Fruit fly (Drosophila melanogaster) whole organism, prepupa: ENCODE results near the gene ORMDL.

Experiments used
- Blimp-1 ChIP-seq: fragments of 200-800 bp; sonication (Bioruptor generic); optimal IDR thresholded peaks from 3 replicates; lab custom pipeline; 2017; ENCODE audit warnings: missing biosample characterization, missing genetic modification characterization, mild to moderate bottlenecking, moderate library complexity, missing genetic modification reagents
- CG1621 ChIP-seq: fragments of 200-800 bp; sonication (Bioruptor generic); optimal IDR thresholded peaks from 3 replicates; lab custom pipeline; 2018; ENCODE audit warnings: missing biosample characterization, mild to moderate bottlenecking, missing genetic modification characterization
- CG3919 ChIP-seq: fragments of 200-800 bp; sonication (Bioruptor generic); optimal IDR thresholded peaks from 3 replicates; lab custom pipeline; 2016; ENCODE audit warnings: missing biosample characterization, missing genetic modification characterization
- CG6163 ChIP-seq: fragments of 200-800 bp; sonication (Bioruptor generic); IDR thresholded peaks from 3 replicates; pipeline ENCODE4 v1.3.6; 2022; ENCODE audit warnings: missing biosample characterization, missing genetic modification characterization
- CG6854 ChIP-seq: fragments of 200-800 bp; sonication (Bioruptor generic); optimal IDR thresholded peaks from 2 replicates; lab custom pipeline; 2017; ENCODE audit warnings: missing biosample characterization, mild to moderate bottlenecking, missing genetic modification characterization
- CG9139 ChIP-seq: fragments of 200-800 bp; sonication (Bioruptor generic); optimal IDR thresholded peaks from 3 replicates; lab custom pipeline; 2017; ENCODE audit warnings: missing biosample characterization, mild to moderate bottlenecking, missing genetic modification characterization
- Eip75B ChIP-seq: fragments of 200-800 bp; sonication (Bioruptor generic); optimal IDR thresholded peaks from 3 replicates; lab custom pipeline; 2016; ENCODE audit warnings: missing biosample characterization, missing genetic modification characterization
- Eip93F ChIP-seq: fragments of 200-800 bp; sonication (Bioruptor generic); optimal IDR thresholded peaks from 2 replicates; lab custom pipeline; 2016; ENCODE audit warnings: missing biosample characterization, mild to moderate bottlenecking, missing genetic modification characterization
- Ets21C ChIP-seq: fragments of 200-800 bp; sonication (Bioruptor generic); optimal IDR thresholded peaks from 3 replicates; lab custom pipeline; 2016; ENCODE audit warnings: missing biosample characterization, missing genetic modification characterization
- Sox102F ChIP-seq: fragments of 200-800 bp; sonication (Bioruptor generic); optimal IDR thresholded peaks from 2 replicates; lab custom pipeline; 2016; ENCODE audit warnings: missing biosample characterization, mild to moderate bottlenecking, missing genetic modification characterization
- eg ChIP-seq: fragments of 200-800 bp; sonication (Bioruptor generic); IDR thresholded peaks from 3 replicates; pipeline ENCODE4 v1.3.6; 2022; ENCODE audit warnings: missing biosample characterization, missing genetic modification characterization
- pdm3 ChIP-seq: fragments of 200-800 bp; sonication (Bioruptor generic); optimal IDR thresholded peaks from 3 replicates; lab custom pipeline; 2016; ENCODE audit warnings: missing biosample characterization, missing genetic modification characterization
- ss ChIP-seq, 2 experiments: fragments of 200-800 bp; sonication (Bioruptor generic); optimal IDR thresholded peaks; 2 replicates in 1 of 2; 3 replicates in 1 of 2; lab custom pipeline; 2017 to 2018; ENCODE audit warnings: mild to moderate bottlenecking in 2 of 2, missing biosample characterization in 2 of 2, missing genetic modification characterization in 2 of 2, moderate library complexity in 1 of 2

DNA sequence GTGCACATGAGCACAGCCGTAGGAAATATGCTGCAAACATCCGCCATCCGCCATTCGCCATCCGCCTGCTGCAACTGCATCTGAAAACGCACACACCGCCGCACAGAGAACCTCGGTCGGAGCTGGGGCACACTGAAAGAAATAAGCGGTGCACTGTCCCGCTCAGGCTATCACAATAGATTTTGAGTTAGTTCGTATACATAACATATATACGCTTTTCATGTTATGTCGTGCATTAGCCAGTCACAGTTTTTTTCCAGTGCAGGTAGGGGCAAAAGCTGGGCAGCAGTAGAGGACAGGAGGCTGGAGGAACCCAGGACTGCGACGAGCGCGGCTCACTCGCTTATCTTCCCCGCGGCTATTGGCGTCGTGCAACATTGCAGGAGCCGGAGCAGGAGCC, 40.7 kb upstream of the ORMDL start:
- no peak for TF ChIP-seq CG9139
- peak; percentile 59 for TF ChIP-seq Eip75B (GFP tag; lab: Kevin White, UChicago)
- TF ChIP-seq pdm3, result peak; percentile 61
- no peak for TF ChIP-seq Eip93F
- 0 out of 3 replicates have a peak, but pooled peaks have one; percentile 54 for TF ChIP-seq eg
- TF ChIP-seq CG3919 (GFP tag; lab: Kevin White, UChicago), result peak; percentile 68
- peak; percentile 53 for TF ChIP-seq CG1621 (tag; lab: Kevin White, UChicago)
- peak; percentile 33 for TF ChIP-seq Ets21C (GFP tag; lab: Kevin White, UChicago)
- peak; percentile 32 to 35 for TF ChIP-seq ss (GFP tag; optimal IDR thresholded peaks at IDR 0.05; lab: Kevin White, UChicago)
- TF ChIP-seq Blimp-1 (GFP tag; lab: Kevin White, UChicago), result no peak
- TF ChIP-seq Sox102F (GFP tag; lab: Kevin White, UChicago), result peak; percentile 67
- peak; percentile 72; the same call in 2 of the 3 replicates for TF ChIP-seq CG6163 (GFP tag; lab: Robert Waterston, UW)
- TF ChIP-seq CG6854 (GFP tag; lab: Kevin White, UChicago), result peak; percentile 32
